Fruit fly (Drosophila melanogaster) whole organism, adult: Measurements from ENCODE around the gene mtm.

Experiments used
- CG11617 ChIP-seq: fragments of 200-800 bp; sonication (Bioruptor generic); optimal IDR thresholded peaks from 2 replicates; lab custom pipeline; 2017; ENCODE audit warnings: mild to moderate bottlenecking, missing biosample characterization, missing genetic modification reagents, missing genetic modification characterization
- CG12768 ChIP-seq: fragments of 200-800 bp; sonication (Bioruptor generic); optimal IDR thresholded peaks from 2 replicates; lab custom pipeline; 2017; ENCODE audit warnings: missing biosample characterization, missing genetic modification characterization, mild to moderate bottlenecking, moderate library complexity, missing genetic modification reagents
- CG14711 ChIP-seq: fragments of 200-800 bp; sonication (Bioruptor generic); optimal IDR thresholded peaks from 2 replicates; lab custom pipeline; 2018; ENCODE audit warnings: missing biosample characterization, mild to moderate bottlenecking, missing genetic modification characterization, moderate library complexity
- CG1620 ChIP-seq: fragments of 200-800 bp; sonication (Bioruptor generic); optimal IDR thresholded peaks from 2 replicates; lab custom pipeline; 2016; ENCODE audit warnings: missing biosample characterization, missing genetic modification characterization
- CG33017 ChIP-seq: fragments of 200-800 bp; sonication (Bioruptor generic); optimal IDR thresholded peaks from 2 replicates; lab custom pipeline; 2018; ENCODE audit warnings: missing biosample characterization, mild to moderate bottlenecking, missing genetic modification characterization, moderate library complexity
- CG5204 ChIP-seq: fragments of 200-800 bp; sonication (Bioruptor generic); optimal IDR thresholded peaks from 2 replicates; lab custom pipeline; 2016; ENCODE audit warnings: missing biosample characterization, missing genetic modification characterization
- CG7045 ChIP-seq: fragments of 200-800 bp; sonication (Bioruptor generic); optimal IDR thresholded peaks from 2 replicates; lab custom pipeline; 2017; ENCODE audit warnings: missing biosample characterization, mild to moderate bottlenecking, missing genetic modification characterization
- CG7101 ChIP-seq: fragments of 200-800 bp; sonication (Bioruptor generic); optimal IDR thresholded peaks from 2 replicates; lab custom pipeline; 2018; ENCODE audit warnings: missing biosample characterization, mild to moderate bottlenecking, missing genetic modification characterization, moderate library complexity
- Clk ChIP-seq: fragments of 200-800 bp; sonication (Bioruptor generic); optimal IDR thresholded peaks from 2 replicates; lab custom pipeline; 2017; ENCODE audit warnings: missing biosample characterization, missing genetic modification characterization
- Crg-1 ChIP-seq: fragments of 200-800 bp; sonication (Bioruptor generic); optimal IDR thresholded peaks from 2 replicates; lab custom pipeline; 2016; ENCODE audit warnings: missing biosample characterization, missing genetic modification characterization
- Hr96 ChIP-seq: fragments of 200-800 bp; sonication (Bioruptor generic); optimal IDR thresholded peaks from 2 replicates; lab custom pipeline; 2016; ENCODE audit warnings: missing biosample characterization, missing genetic modification characterization
- Mnt ChIP-seq: fragments of 200-800 bp; sonication (Bioruptor generic); optimal IDR thresholded peaks from 2 replicates; lab custom pipeline; 2016; ENCODE audit warnings: missing biosample characterization, mild to moderate bottlenecking, missing genetic modification characterization
- bab1 ChIP-seq: fragments of 200-800 bp; sonication (Bioruptor generic); optimal IDR thresholded peaks from 3 replicates; lab custom pipeline; 2019; ENCODE audit warnings: missing biosample characterization, mild to moderate bottlenecking, missing genetic modification characterization, moderate library complexity
- cic ChIP-seq: fragments of 200-800 bp; sonication (Bioruptor generic); optimal IDR thresholded peaks from 2 replicates; lab custom pipeline; 2017; ENCODE audit warnings: missing biosample characterization, mild to moderate bottlenecking, missing genetic modification characterization, moderate library complexity
- cnc ChIP-seq, 2 experiments: fragments of >200 bp; optimal IDR thresholded peaks; 2 replicates each; lab custom pipeline; 2017
- kay ChIP-seq: fragments of 200-800 bp; sonication (Bioruptor generic); peaks from one replicate; lab custom pipeline; 2016; ENCODE audit warnings: missing biosample characterization, missing genetic modification characterization, borderline replicate concordance
- ovo ChIP-seq: fragments of 200-800 bp; sonication (Bioruptor generic); optimal IDR thresholded peaks from 2 replicates; lab custom pipeline; 2016; ENCODE audit warnings: missing biosample characterization, missing genetic modification characterization
- pad ChIP-seq: fragments of 200-800 bp; sonication (Bioruptor generic); optimal IDR thresholded peaks from 3 replicates; lab custom pipeline; 2017; ENCODE audit warnings: missing biosample characterization, missing genetic modification characterization, mild to moderate bottlenecking, moderate library complexity, missing genetic modification reagents
- tj ChIP-seq: fragments of 200-800 bp; sonication (Bioruptor generic); optimal IDR thresholded peaks from 3 replicates; lab custom pipeline; 2017; ENCODE audit warnings: missing biosample characterization, mild to moderate bottlenecking, missing genetic modification characterization, moderate library complexity
- toe ChIP-seq: fragments of 200-800 bp; sonication (Bioruptor generic); optimal IDR thresholded peaks from 2 replicates; lab custom pipeline; 2016; ENCODE audit warnings: missing biosample characterization, missing genetic modification characterization

Gene mtm

dm6 chr2L:6036710-6037109 is at the start of gene mtm:
Gene mtm (minus strand): TSS chr2L:6037015.
- no peak for TF ChIP-seq cic (GFP tag; lab: Kevin White, UChicago)
- peak; percentile 56 for TF ChIP-seq bab1 (GFP tag; lab: Kevin White, UChicago)
- peak; percentile 39 for TF ChIP-seq tj (GFP tag; lab: Kevin White, UChicago)

- no peak for TF ChIP-seq CG1620 (GFP tag; lab: Kevin White, UChicago)
- no peak for TF ChIP-seq CG33017
- TF ChIP-seq ovo: no peak
- TF ChIP-seq Hr96 (GFP tag; lab: Kevin White, UChicago): no peak
- TF ChIP-seq pad (GFP tag; lab: Kevin White, UChicago): no peak
- TF ChIP-seq Mnt (GFP tag; lab: Kevin White, UChicago): no peak
- no peak for TF ChIP-seq tj (GFP tag; lab: Kevin White, UChicago)
- no peak for TF ChIP-seq CG11617 (GFP tag; lab: Kevin White, UChicago)
- no peak for TF ChIP-seq CG7045 (GFP tag; lab: Kevin White, UChicago)
These were observed 49.0 kb upstream of the mtm start for dm6 chr2L:6085733-6086317.

dm6 chr2L:6084694-6085093 is 47.9 kb upstream of the mtm start:
- TF ChIP-seq CG11617 (GFP tag; lab: Kevin White, UChicago): no peak
- peak in 1 of 2 experiments; percentile 55 for TF ChIP-seq cnc (optimal IDR thresholded peaks at IDR 0.05; lab: Kevin White, UChicago)
- peak; percentile 9 for TF ChIP-seq cic (GFP tag; lab: Kevin White, UChicago)

dm6 chr2L:6082936-6083627 is 46.3 kb upstream of the mtm start:
- peak; percentile 99 for TF ChIP-seq kay (GFP tag; lab: Kevin White, UChicago)
- TF ChIP-seq CG1620 (GFP tag; lab: Kevin White, UChicago): no peak
- TF ChIP-seq CG5204 (GFP tag; lab: Kevin White, UChicago): no peak
- TF ChIP-seq bab1 (GFP tag; lab: Kevin White, UChicago): no peak
- peak; percentile 96 for TF ChIP-seq cic (GFP tag; lab: Kevin White, UChicago)
- TF ChIP-seq CG11617 (GFP tag; lab: Kevin White, UChicago): peak; percentile 4
- peak; percentile 44 for TF ChIP-seq Hr96 (GFP tag; lab: Kevin White, UChicago)
- TF ChIP-seq cnc (optimal IDR thresholded peaks at IDR 0.05; lab: Kevin White, UChicago): peak in 1 of 2 experiments; percentile 2
- TF ChIP-seq CG12768 (GFP tag; lab: Kevin White, UChicago): peak; percentile 90
- peak; percentile 8 for TF ChIP-seq CG7045 (GFP tag; lab: Kevin White, UChicago)
- TF ChIP-seq Mnt (GFP tag; lab: Kevin White, UChicago): peak; percentile 69
- no peak for TF ChIP-seq pad (GFP tag; lab: Kevin White, UChicago)
- peak; percentile 97 for TF ChIP-seq ovo
- peak; percentile 18 for TF ChIP-seq CG7101 (tag; lab: Kevin White, UChicago)
- TF ChIP-seq CG14711 (tag; lab: Kevin White, UChicago): no peak
- TF ChIP-seq CG33017: peak; percentile 74
- TF ChIP-seq Crg-1 (GFP tag; lab: Kevin White, UChicago): no peak
- no peak for TF ChIP-seq toe (GFP tag; lab: Kevin White, UChicago)
- TF ChIP-seq tj (GFP tag; lab: Kevin White, UChicago): peak; percentile 65
- TF ChIP-seq Clk (GFP tag; lab: Kevin White, UChicago): no peak

dm6 chr2L:6082157-6082645 is 45.4 kb upstream of the mtm start, which contains the start of gene Kr-h1:
Gene Kr-h1 (plus strand): TSS chr2L:6082603.
- TF ChIP-seq CG14711 (tag; lab: Kevin White, UChicago): peak; percentile 21
- TF ChIP-seq CG7045 (GFP tag; lab: Kevin White, UChicago): no peak
- peak; percentile 78 for TF ChIP-seq tj (GFP tag; lab: Kevin White, UChicago)
- no peak for TF ChIP-seq CG11617 (GFP tag; lab: Kevin White, UChicago)
- TF ChIP-seq Mnt (GFP tag; lab: Kevin White, UChicago): peak; percentile 6
- peak; percentile 67 for TF ChIP-seq CG12768 (GFP tag; lab: Kevin White, UChicago)
- TF ChIP-seq bab1 (GFP tag; lab: Kevin White, UChicago): no peak
- peak; percentile 64 to 95 for TF ChIP-seq cnc (optimal IDR thresholded peaks at IDR 0.05; lab: Kevin White, UChicago)
- peak; percentile 50 for TF ChIP-seq CG33017
- peak; percentile 90 for TF ChIP-seq cic (GFP tag; lab: Kevin White, UChicago)
- peak; percentile 5 for TF ChIP-seq CG7101 (tag; lab: Kevin White, UChicago)
- TF ChIP-seq toe (GFP tag; lab: Kevin White, UChicago): no peak

- TF ChIP-seq CG1620 (GFP tag; lab: Kevin White, UChicago): peak; percentile 17
- peak; percentile 29 for TF ChIP-seq toe (GFP tag; lab: Kevin White, UChicago)
- TF ChIP-seq tj (GFP tag; lab: Kevin White, UChicago): peak; percentile 70
- peak; percentile 11 for TF ChIP-seq CG11617 (GFP tag; lab: Kevin White, UChicago)
- TF ChIP-seq Clk (GFP tag; lab: Kevin White, UChicago): peak; percentile 22
- no peak for TF ChIP-seq CG33017
- no peak for TF ChIP-seq CG5204 (GFP tag; lab: Kevin White, UChicago)
- no peak for TF ChIP-seq cnc (optimal IDR thresholded peaks at IDR 0.05; lab: Kevin White, UChicago)
- no peak for TF ChIP-seq bab1 (GFP tag; lab: Kevin White, UChicago)
- TF ChIP-seq kay (GFP tag; lab: Kevin White, UChicago): peak; percentile 81
- TF ChIP-seq Hr96 (GFP tag; lab: Kevin White, UChicago): peak; percentile 34
- TF ChIP-seq Mnt (GFP tag; lab: Kevin White, UChicago): peak; percentile 54
- peak; percentile 37 for TF ChIP-seq pad (GFP tag; lab: Kevin White, UChicago)
- peak; percentile 42 for TF ChIP-seq CG7101 (tag; lab: Kevin White, UChicago)
- peak; percentile 89 for TF ChIP-seq cic (GFP tag; lab: Kevin White, UChicago)
- TF ChIP-seq CG14711 (tag; lab: Kevin White, UChicago): no peak
- TF ChIP-seq Crg-1 (GFP tag; lab: Kevin White, UChicago): no peak
- peak; percentile 67 for TF ChIP-seq CG12768 (GFP tag; lab: Kevin White, UChicago)
- no peak for TF ChIP-seq CG7045 (GFP tag; lab: Kevin White, UChicago)
These were observed 44.5 kb upstream of the mtm start for dm6 chr2L:6081134-6081832.
